Worm (Caenorhabditis elegans) whole organism, late embryonic: ENCODE measurements around the gene gba-3.
A peak's percentile ranks its signal among the peaks of the same experiment; 100 is the strongest.

Experiments
- C08G9.2 ChIP-seq: sonication (generic microtip); optimal IDR thresholded peaks from 2 replicates; lab custom pipeline; 2016; ENCODE audit warnings: mild to moderate bottlenecking, missing genetic modification characterization, moderate library complexity, missing compliant biosample characterization
- K02D7.2 ChIP-seq: sonication (generic microtip); optimal IDR thresholded peaks from 2 replicates; lab custom pipeline; 2017; ENCODE audit warnings: mild to moderate bottlenecking, missing genetic modification characterization, missing compliant biosample characterization
- T23F11.4 ChIP-seq: fragments of 200-800 bp; sonication (Bioruptor generic); optimal IDR thresholded peaks from 2 replicates; lab custom pipeline; 2018; ENCODE audit warnings: mild to moderate bottlenecking, missing genetic modification characterization, missing compliant biosample characterization
- Y22D7AL.16 ChIP-seq: sonication (generic microtip); optimal IDR thresholded peaks from 2 replicates; lab custom pipeline; 2016; ENCODE audit warnings: missing genetic modification characterization, missing compliant biosample characterization
- ceh-14 ChIP-seq: sonication (generic microtip); optimal IDR thresholded peaks from 2 replicates; lab custom pipeline; 2016; ENCODE audit warnings: missing genotype, missing genetic modification characterization, missing compliant biosample characterization
- ceh-18 ChIP-seq: sonication (generic microtip); optimal IDR thresholded peaks from 2 replicates; lab custom pipeline; 2016; ENCODE audit warnings: missing genetic modification characterization, missing compliant biosample characterization
- ceh-19 ChIP-seq: fragments of 200-800 bp; sonication (Bioruptor generic); optimal IDR thresholded peaks from 2 replicates; lab custom pipeline; 2018; ENCODE audit warnings: mild to moderate bottlenecking, missing genetic modification characterization, missing compliant biosample characterization
- ceh-2 ChIP-seq: sonication (generic microtip); optimal IDR thresholded peaks from 2 replicates; lab custom pipeline; 2016; ENCODE audit warnings: missing genotype, missing genetic modification characterization, missing compliant biosample characterization
- ceh-22 ChIP-seq: sonication (generic microtip); optimal IDR thresholded peaks from 2 replicates; lab custom pipeline; 2017; ENCODE audit warnings: missing biosample characterization, missing genetic modification characterization
- ceh-24 ChIP-seq: sonication (generic microtip); optimal IDR thresholded peaks from 2 replicates; lab custom pipeline; 2016; ENCODE audit warnings: mild to moderate bottlenecking, missing genetic modification characterization, missing compliant biosample characterization
- ceh-30 ChIP-seq: fragments of 150-350 bp; optimal IDR thresholded peaks from 2 replicates; lab custom pipeline; 2014; ENCODE audit warnings: missing biosample characterization, missing genetic modification characterization
- ceh-45 ChIP-seq: fragments of 200-800 bp; sonication (Bioruptor generic); IDR thresholded peaks from 2 replicates; pipeline ENCODE4 v1.3.6; 2022; ENCODE audit warnings: missing genetic modification reagents, missing genetic modification characterization, missing compliant biosample characterization
- ceh-9 ChIP-seq: sonication (generic microtip); optimal IDR thresholded peaks from 2 replicates; lab custom pipeline; 2016; ENCODE audit warnings: mild to moderate bottlenecking, missing genetic modification characterization, inconsistent platforms, missing compliant biosample characterization
- dve-1 ChIP-seq: sonication (generic microtip); optimal IDR thresholded peaks from 2 replicates; lab custom pipeline; 2017; ENCODE audit warnings: antibody characterized with exemption, mild to moderate bottlenecking, missing genetic modification characterization, missing compliant biosample characterization
- elt-4 ChIP-seq: sonication (generic microtip); optimal IDR thresholded peaks from 2 replicates; lab custom pipeline; 2016; ENCODE audit warnings: missing genetic modification characterization, missing compliant biosample characterization
- ets-4 ChIP-seq: sonication (generic microtip); optimal IDR thresholded peaks from 2 replicates; lab custom pipeline; 2016; ENCODE audit warnings: missing genetic modification characterization, missing compliant biosample characterization
- fkh-10 ChIP-seq: fragments of 150-350 bp; optimal IDR thresholded peaks from 2 replicates; lab custom pipeline; 2014; ENCODE audit warnings: missing biosample characterization, missing genetic modification reagents, missing genetic modification characterization
- hlh-15 ChIP-seq: sonication (generic microtip); optimal IDR thresholded peaks from 2 replicates; lab custom pipeline; 2016; ENCODE audit warnings: missing genetic modification characterization, missing compliant biosample characterization
- hlh-30 ChIP-seq: sonication (generic microtip); optimal IDR thresholded peaks from 2 replicates; lab custom pipeline; 2017; ENCODE audit warnings: antibody characterized with exemption, missing genetic modification characterization, missing compliant biosample characterization; ENCODE audit not compliant: insufficient read depth
- hlh-8 ChIP-seq: sonication (generic microtip); optimal IDR thresholded peaks from 2 replicates; lab custom pipeline; 2016; ENCODE audit warnings: missing genotype, missing genetic modification characterization, missing compliant biosample characterization
- nfya-1 ChIP-seq: sonication (generic microtip); optimal IDR thresholded peaks from 2 replicates; lab custom pipeline; 2017; ENCODE audit warnings: missing genetic modification characterization, mild to moderate bottlenecking, missing compliant biosample characterization, antibody characterized with exemption, moderate library complexity
- nhr-11 ChIP-seq: fragments of 150-350 bp; optimal IDR thresholded peaks from 2 replicates; lab custom pipeline; 2014; ENCODE audit warnings: missing biosample characterization, missing genetic modification characterization
- npax-4 ChIP-seq: sonication (generic microtip); optimal IDR thresholded peaks from 2 replicates; lab custom pipeline; 2016; ENCODE audit warnings: missing genetic modification characterization, missing compliant biosample characterization
- odd-2 ChIP-seq: sonication (generic microtip); optimal IDR thresholded peaks from 2 replicates; lab custom pipeline; 2017; ENCODE audit warnings: antibody characterized with exemption, mild to moderate bottlenecking, missing genetic modification characterization, missing compliant biosample characterization
- pha-2 ChIP-seq: sonication (generic microtip); optimal IDR thresholded peaks from 2 replicates; lab custom pipeline; 2017; ENCODE audit warnings: mild to moderate bottlenecking, missing genetic modification characterization, missing compliant biosample characterization
- pqm-1 ChIP-seq: sonication (generic microtip); optimal IDR thresholded peaks from 2 replicates; lab custom pipeline; 2016; ENCODE audit warnings: missing genetic modification characterization, missing compliant biosample characterization
- sox-2 ChIP-seq: fragments of 200-800 bp; sonication (Bioruptor generic); IDR thresholded peaks from 2 replicates; pipeline ENCODE4 v1.3.6; 2022; ENCODE audit warnings: missing genetic modification reagents, missing genetic modification characterization, missing compliant biosample characterization
- syd-9 ChIP-seq: sonication (generic microtip); optimal IDR thresholded peaks from 2 replicates; lab custom pipeline; 2016; ENCODE audit warnings: mild to moderate bottlenecking, missing genetic modification characterization, moderate library complexity, missing compliant biosample characterization
- tbx-2 ChIP-seq: sonication (generic microtip); optimal IDR thresholded peaks from 2 replicates; lab custom pipeline; 2016; ENCODE audit warnings: missing genetic modification characterization, missing compliant biosample characterization
- ttx-3 ChIP-seq: sonication (generic microtip); optimal IDR thresholded peaks from 2 replicates; lab custom pipeline; 2016; ENCODE audit warnings: missing genetic modification reagents, missing genetic modification characterization, missing compliant biosample characterization
- unc-55 ChIP-seq: sonication (generic microtip); optimal IDR thresholded peaks from 2 replicates; lab custom pipeline; 2017; ENCODE audit warnings: missing biosample characterization, missing genetic modification reagents, missing genetic modification characterization
- unc-86 ChIP-seq: sonication (generic microtip); optimal IDR thresholded peaks from 2 replicates; lab custom pipeline; 2016; ENCODE audit warnings: missing genetic modification characterization, missing compliant biosample characterization

Gene gba-3

DNA sequence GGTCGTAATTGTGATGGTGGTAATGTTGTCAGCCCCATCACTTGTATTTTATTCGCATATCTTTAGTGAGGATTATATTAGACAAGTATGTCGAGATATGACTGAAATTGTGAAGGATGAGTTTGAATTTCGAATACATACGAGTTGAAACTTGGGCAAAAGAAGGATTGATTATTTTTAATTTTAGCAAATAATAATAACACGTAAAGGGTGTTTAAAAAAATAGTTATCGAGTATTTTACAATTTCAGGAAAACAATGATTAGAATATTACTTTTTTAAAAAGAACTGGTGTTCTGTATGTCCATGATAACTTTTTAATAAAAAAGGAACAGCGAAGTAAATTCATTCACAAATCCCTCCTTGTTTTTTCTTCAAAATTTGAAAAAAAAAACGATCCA, 22.7 kb upstream of the gba-3 start, which contains the start of gene F11E6.8:
Gene F11E6.8 (minus strand): TSS at position 101 of the 400 bp plus-strand sequence.
- no peak for TF ChIP-seq elt-4 (tag; lab: Kevin White, UChicago)
- TF ChIP-seq syd-9: no peak
- no peak for TF ChIP-seq pha-2 (tag; lab: Kevin White, UChicago)
- no peak for TF ChIP-seq T23F11.4 (GFP tag; lab: Kevin White, UChicago)
- no peak for TF ChIP-seq odd-2 (tag; lab: Kevin White, UChicago)
- TF ChIP-seq nfya-1 (tag; lab: Kevin White, UChicago): no peak

DNA sequence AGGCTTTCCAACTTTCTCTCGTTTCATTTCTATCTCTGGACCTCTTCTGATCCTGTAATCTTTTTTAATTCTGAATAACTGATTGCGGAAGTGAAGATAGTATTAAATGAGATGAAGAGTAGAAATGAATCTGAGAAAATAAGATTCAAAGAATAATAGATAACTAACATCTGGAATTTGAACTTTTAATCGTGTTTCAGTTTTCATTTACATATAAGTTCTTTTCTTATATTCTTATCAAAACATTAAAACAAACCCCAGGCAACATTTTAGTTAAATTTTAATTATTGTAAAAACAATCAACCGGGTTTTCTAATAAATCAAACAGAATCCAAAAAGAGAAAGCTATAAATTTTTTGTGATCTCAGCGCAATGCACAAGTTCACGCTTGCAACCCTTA, 19.9 kb upstream of the gba-3 start:
- TF ChIP-seq ceh-19 (no peak), ceh-22 (tag; lab: Kevin White, UChicago) (no peak), ceh-30 (no peak), ceh-14 (tag; lab: Kevin White, UChicago) (no peak)

DNA sequence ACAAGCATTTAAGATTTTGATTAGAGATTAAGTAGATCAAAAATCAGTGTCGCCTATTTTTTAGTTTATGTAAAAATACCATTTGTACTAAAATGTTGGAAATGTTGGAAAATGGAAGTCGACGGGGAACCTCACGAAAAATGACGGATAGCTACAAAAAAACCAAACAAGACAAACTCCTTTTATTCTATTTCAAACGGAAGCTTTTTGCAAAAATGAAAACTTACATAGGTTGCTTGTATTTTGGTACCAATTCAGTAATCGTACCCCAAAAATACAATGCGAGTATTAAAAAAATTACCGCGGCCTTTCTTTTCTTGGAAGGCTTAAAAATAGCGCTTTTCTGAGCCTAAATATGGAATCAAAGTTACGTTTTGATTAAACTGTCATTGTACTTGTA, 19.1 kb upstream of the gba-3 start:
- TF ChIP-seq T23F11.4 (GFP tag; lab: Kevin White, UChicago): no peak
- no peak for TF ChIP-seq npax-4 (tag; lab: Kevin White, UChicago)
- TF ChIP-seq K02D7.2: no peak
- no peak for TF ChIP-seq unc-55 (GFP tag; lab: Kevin White, UChicago)
- no peak for TF ChIP-seq ceh-2 (tag; lab: Kevin White, UChicago)
- TF ChIP-seq nhr-11 (tag; lab: Kevin White, UChicago): no peak
- no peak for TF ChIP-seq ceh-9 (tag; lab: Kevin White, UChicago)
- no peak for TF ChIP-seq dve-1 (tag; lab: Kevin White, UChicago)
- no peak for TF ChIP-seq C08G9.2

DNA sequence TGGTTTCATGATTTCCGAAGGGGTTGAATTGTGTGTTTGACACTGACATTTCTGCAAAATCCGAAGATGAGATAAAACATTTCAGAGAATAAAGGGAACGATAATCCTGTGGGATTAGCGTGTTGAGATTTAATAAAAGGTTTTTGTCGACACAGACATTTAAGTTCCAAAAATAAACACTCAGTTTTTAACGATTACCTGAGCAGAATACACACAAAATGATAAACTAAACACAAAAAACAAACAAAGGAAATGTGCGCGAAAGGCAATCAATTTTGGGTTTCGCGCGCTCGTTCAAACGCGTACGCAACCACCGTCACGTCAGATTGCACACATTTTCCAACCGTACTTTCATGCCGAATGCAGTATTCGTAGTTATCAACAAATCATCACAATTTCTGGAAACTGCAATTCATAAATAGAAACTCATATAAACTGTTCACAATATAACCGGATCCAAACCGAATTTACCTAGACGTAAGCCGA, 11.9 kb upstream of the gba-3 start, which contains the start of gene rif-1.1:
Gene rif-1.1 (minus strand): TSS at position 51 of the 486 bp plus-strand sequence.
- TF ChIP-seq hlh-30 (tag; lab: Kevin White, UChicago) (no peak), dve-1 (tag; lab: Kevin White, UChicago) (peak; percentile 29), tbx-2 (tag; lab: Kevin White, UChicago) (peak; percentile 2), fkh-10 (GFP tag; lab: Kevin White, UChicago) (no peak)

DNA sequence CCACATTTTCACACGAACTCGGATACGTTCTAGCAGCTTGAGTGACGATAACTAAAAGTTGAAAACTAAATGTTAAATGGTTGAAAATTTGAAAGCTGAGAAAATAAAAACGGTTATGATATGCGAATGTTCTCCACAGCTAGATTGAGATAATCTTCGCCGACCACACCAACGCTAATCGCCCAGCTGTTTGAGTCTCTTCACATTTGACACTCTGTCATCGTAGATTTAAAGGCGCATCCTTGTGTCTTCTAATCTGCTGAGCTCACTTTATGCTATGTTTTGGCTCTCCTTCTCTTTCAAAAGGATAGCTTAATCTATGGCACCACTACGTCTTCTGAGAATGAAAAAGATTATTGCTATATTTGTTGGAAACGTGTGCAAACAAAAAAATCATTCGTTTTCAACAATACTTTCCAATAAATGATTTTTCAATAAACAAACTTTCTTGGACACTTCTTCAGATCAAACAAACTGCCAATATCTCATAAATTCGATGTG, 10.0 kb upstream of the gba-3 start, which contains the start of gene F11E6.10:
Gene F11E6.10 (minus strand): TSS at position 51 of the 501 bp plus-strand sequence.
- TF ChIP-seq unc-86 (no peak), ceh-18 (tag; lab: Kevin White, UChicago) (no peak), ceh-24 (tag; lab: Kevin White, UChicago) (no peak), hlh-30 (tag; lab: Kevin White, UChicago) (no peak), T23F11.4 (GFP tag; lab: Kevin White, UChicago) (no peak), nhr-11 (tag; lab: Kevin White, UChicago) (no peak), hlh-8 (tag; lab: Kevin White, UChicago) (no peak), Y22D7AL.16 (no peak), sox-2 (GFP tag; lab: Robert Waterston, UW) (no peak), pqm-1 (no peak), ceh-45 (GFP tag; lab: Robert Waterston, UW) (no peak), hlh-15 (no peak), K02D7.2 (no peak), ets-4 (tag; lab: Kevin White, UChicago) (no peak), ceh-9 (tag; lab: Kevin White, UChicago) (no peak), ttx-3 (tag; lab: Kevin White, UChicago) (no peak)
